Worm (Caenorhabditis elegans) whole organism, mixed stage, embryonic: ENCODE measurements around the gene tat-1.

Source experiments
- M03D4.4 ChIP-seq: sonication (generic microtip); optimal IDR thresholded peaks from 2 replicates; lab custom pipeline; 2017; ENCODE audit warnings: mild to moderate bottlenecking, missing genetic modification characterization, missing compliant biosample characterization
- bed-3 ChIP-seq: fragments of 200-800 bp; sonication (Bioruptor generic); optimal IDR thresholded peaks from 3 replicates; lab custom pipeline; 2018; ENCODE audit warnings: mild to moderate bottlenecking, missing genetic modification characterization, moderate library complexity, missing compliant biosample characterization
- blmp-1 ChIP-seq: fragments of 150-350 bp; optimal IDR thresholded peaks from 2 replicates; lab custom pipeline; 2014; ENCODE audit warnings: missing biosample characterization, missing genetic modification characterization
- ceh-39 ChIP-seq: fragments of 150-350 bp; optimal IDR thresholded peaks from 2 replicates; lab custom pipeline; 2014; ENCODE audit warnings: missing biosample characterization, missing genetic modification characterization
- ceh-43 ChIP-seq: fragments of 200-800 bp; sonication (Bioruptor generic); optimal IDR thresholded peaks from 2 replicates; lab custom pipeline; 2018; ENCODE audit warnings: mild to moderate bottlenecking, missing genetic modification characterization, moderate library complexity, missing compliant biosample characterization
- ceh-83 ChIP-seq: fragments of 200-800 bp; sonication (Bioruptor generic); optimal IDR thresholded peaks from 2 replicates; lab custom pipeline; 2018; ENCODE audit warnings: mild to moderate bottlenecking, missing genetic modification characterization, missing compliant biosample characterization
- ces-1 ChIP-seq: fragments of 150-350 bp; optimal IDR thresholded peaks from 2 replicates; lab custom pipeline; 2014; ENCODE audit warnings: missing biosample characterization, missing genetic modification reagents, missing genetic modification characterization
- cnd-1 ChIP-seq: fragments of 200-800 bp; sonication (Bioruptor generic); optimal IDR thresholded peaks from 2 replicates; lab custom pipeline; 2018; ENCODE audit warnings: mild to moderate bottlenecking, missing genetic modification characterization, missing compliant biosample characterization
- drap-1 ChIP-seq: fragments of 200-800 bp; sonication (Bioruptor generic); optimal IDR thresholded peaks from 3 replicates; lab custom pipeline; 2018; ENCODE audit warnings: mild to moderate bottlenecking, missing genetic modification characterization, missing compliant biosample characterization
- elt-1 ChIP-seq: sonication (generic microtip); optimal IDR thresholded peaks from 2 replicates; lab custom pipeline; 2017; ENCODE audit warnings: missing genetic modification characterization, mild to moderate bottlenecking, missing compliant biosample characterization, antibody characterized with exemption, moderate library complexity, borderline replicate concordance; ENCODE audit not compliant: insufficient read depth
- elt-3 ChIP-seq: fragments of 150-350 bp; optimal IDR thresholded peaks from 2 replicates; lab custom pipeline; 2014; ENCODE audit warnings: missing biosample characterization, missing genetic modification characterization
- flh-1 ChIP-seq: fragments of 200-800 bp; sonication (Bioruptor generic); optimal IDR thresholded peaks from 2 replicates; lab custom pipeline; 2018; ENCODE audit warnings: mild to moderate bottlenecking, missing genetic modification characterization, moderate library complexity, missing compliant biosample characterization
- ham-2 ChIP-seq: fragments of 200-800 bp; sonication (Bioruptor generic); optimal IDR thresholded peaks from 2 replicates; lab custom pipeline; 2018; ENCODE audit warnings: mild to moderate bottlenecking, missing genetic modification characterization, missing compliant biosample characterization
- hlh-1 ChIP-seq: fragments of 150-350 bp; optimal IDR thresholded peaks from 2 replicates; lab custom pipeline; 2014; ENCODE audit warnings: missing biosample characterization, missing genetic modification reagents, missing genetic modification characterization
- lin-13 ChIP-seq: fragments of 150-350 bp; optimal IDR thresholded peaks from 2 replicates; lab custom pipeline; 2014; ENCODE audit warnings: missing biosample characterization, missing genetic modification characterization
- lin-32 ChIP-seq: fragments of 200-800 bp; sonication (Bioruptor generic); optimal IDR thresholded peaks from 2 replicates; lab custom pipeline; 2018; ENCODE audit warnings: mild to moderate bottlenecking, missing genetic modification characterization, missing compliant biosample characterization
- lsy-2 ChIP-seq: fragments of 150-350 bp; optimal IDR thresholded peaks from 2 replicates; lab custom pipeline; 2014; ENCODE audit warnings: missing biosample characterization, missing genetic modification characterization
- mab-5 ChIP-seq: fragments of 150-350 bp; optimal IDR thresholded peaks from 2 replicates; lab custom pipeline; 2014; ENCODE audit warnings: missing biosample characterization, missing genetic modification characterization
- mep-1 ChIP-seq: fragments of 150-350 bp; optimal IDR thresholded peaks from 2 replicates; lab custom pipeline; 2017; ENCODE audit warnings: missing biosample characterization, missing genetic modification reagents, missing genetic modification characterization, inconsistent platforms
- mls-2 ChIP-seq: sonication (generic microtip); optimal IDR thresholded peaks from 2 replicates; lab custom pipeline; 2016; ENCODE audit warnings: mild to moderate bottlenecking, missing genetic modification characterization, moderate library complexity, missing compliant biosample characterization
- nhr-12 ChIP-seq: fragments of 150-350 bp; optimal IDR thresholded peaks from 2 replicates; lab custom pipeline; 2014; ENCODE audit warnings: missing biosample characterization, missing genetic modification characterization
- nhr-2 ChIP-seq: fragments of 150-350 bp; optimal IDR thresholded peaks from 2 replicates; lab custom pipeline; 2014; ENCODE audit warnings: missing biosample characterization, missing genetic modification characterization
- nhr-237 ChIP-seq: fragments of 150-350 bp; optimal IDR thresholded peaks from 2 replicates; lab custom pipeline; 2014; ENCODE audit warnings: missing biosample characterization, missing genetic modification characterization
- nhr-28 ChIP-seq: fragments of 150-350 bp; optimal IDR thresholded peaks from 2 replicates; lab custom pipeline; 2014; ENCODE audit warnings: missing biosample characterization, missing genetic modification characterization
- nhr-76 ChIP-seq: sonication (generic microtip); optimal IDR thresholded peaks from 2 replicates; lab custom pipeline; 2017; ENCODE audit warnings: missing biosample characterization, missing genetic modification characterization
- pha-4 ChIP-seq: fragments of 150-350 bp; optimal IDR thresholded peaks from 2 replicates; lab custom pipeline; 2018; ENCODE audit warnings: missing biosample characterization, missing genetic modification reagents, missing genetic modification characterization
- sem-2 ChIP-seq: fragments of 200-800 bp; sonication (Bioruptor generic); optimal IDR thresholded peaks from 2 replicates; lab custom pipeline; 2018; ENCODE audit warnings: mild to moderate bottlenecking, missing genetic modification characterization, missing compliant biosample characterization
- snpc-4 ChIP-seq: fragments of 150-350 bp; optimal IDR thresholded peaks from 2 replicates; lab custom pipeline; 2014; ENCODE audit warnings: missing biosample characterization, missing genetic modification characterization
- sptf-1 ChIP-seq: sonication (generic microtip); optimal IDR thresholded peaks from 2 replicates; lab custom pipeline; 2017; ENCODE audit warnings: mild to moderate bottlenecking, missing genetic modification characterization, moderate library complexity, missing compliant biosample characterization
- tbx-8 ChIP-seq: fragments of 200-800 bp; sonication (Bioruptor generic); optimal IDR thresholded peaks from 2 replicates; lab custom pipeline; 2018; ENCODE audit warnings: mild to moderate bottlenecking, missing genetic modification characterization, moderate library complexity, missing compliant biosample characterization
- unc-120 ChIP-seq: sonication (generic microtip); optimal IDR thresholded peaks from 2 replicates; lab custom pipeline; 2017; ENCODE audit warnings: missing genetic modification characterization, missing compliant biosample characterization; ENCODE audit not compliant: poor library complexity, severe bottlenecking
- unc-39 ChIP-seq: fragments of 150-350 bp; optimal IDR thresholded peaks from 2 replicates; lab custom pipeline; 2014; ENCODE audit warnings: missing biosample characterization, missing genetic modification characterization
- unc-62 ChIP-seq: fragments of 150-350 bp; optimal IDR thresholded peaks from 2 replicates; lab custom pipeline; 2014; ENCODE audit warnings: missing biosample characterization, missing genetic modification reagents, missing genetic modification characterization
- zip-8 ChIP-seq: fragments of 150-350 bp; optimal IDR thresholded peaks from 2 replicates; lab custom pipeline; 2014; ENCODE audit warnings: missing biosample characterization, missing genetic modification characterization
- ztf-11 ChIP-seq: fragments of 150-350 bp; optimal IDR thresholded peaks from 2 replicates; lab custom pipeline; 2014; ENCODE audit warnings: missing biosample characterization, missing genetic modification characterization

The tat-1 gene

ce11 chrIII:12456801-12457647, 35.5 kb upstream of the tat-1 start, which contains the start of the genes scav-3 and Y49E10.21:
Gene scav-3 (minus strand): TSS chrIII:12456850.
Gene Y49E10.21 (plus strand): TSS chrIII:12457597.
- peak; percentile 10 for TF ChIP-seq mep-1 (tag; lab: Kevin White, UChicago)
- no peak for TF ChIP-seq unc-62

- TF ChIP-seq hlh-1 (tag; lab: Kevin White, UChicago) (no peak), unc-120 (tag; lab: Kevin White, UChicago) (no peak), blmp-1 (no peak), ham-2 (GFP tag; lab: Kevin White, UChicago) (no peak), flh-1 (GFP tag; lab: Kevin White, UChicago) (no peak), snpc-4 (tag; lab: Kevin White, UChicago) (no peak), bed-3 (no peak), mab-5 (tag; lab: Kevin White, UChicago) (no peak), M03D4.4 (tag; lab: Kevin White, UChicago) (no peak)
These were observed 34.3 kb upstream of the tat-1 start for ce11 chrIII:12455651-12456420.

- TF ChIP-seq drap-1, result no peak
These were observed 32.3 kb upstream of the tat-1 start for ce11 chrIII:12453785-12454184.

- TF ChIP-seq pha-4 (tag; lab: Kevin White, UChicago) (no peak), snpc-4 (tag; lab: Kevin White, UChicago) (no peak), ceh-39 (tag; lab: Kevin White, UChicago) (no peak), drap-1 (no peak), mep-1 (tag; lab: Kevin White, UChicago) (peak; percentile 78), nhr-237 (tag; lab: Kevin White, UChicago) (peak; percentile 15), flh-1 (GFP tag; lab: Kevin White, UChicago) (no peak), unc-120 (tag; lab: Kevin White, UChicago) (no peak), hlh-1 (tag; lab: Kevin White, UChicago) (peak; percentile 9), ceh-83 (GFP tag; lab: Kevin White, UChicago) (no peak), nhr-28 (tag; lab: Kevin White, UChicago) (no peak), blmp-1 (no peak), lin-32 (GFP tag; lab: Kevin White, UChicago) (no peak), cnd-1 (tag; lab: Kevin White, UChicago) (no peak), zip-8 (tag; lab: Kevin White, UChicago) (no peak), ham-2 (GFP tag; lab: Kevin White, UChicago) (no peak), lin-13 (peak; percentile 48), sem-2 (GFP tag; lab: Kevin White, UChicago) (no peak), ceh-43 (GFP tag; lab: Kevin White, UChicago) (no peak), tbx-8 (GFP tag; lab: Kevin White, UChicago) (no peak), ztf-11 (no peak), unc-39 (no peak), ces-1 (GFP tag; lab: Kevin White, UChicago) (peak; percentile 47), bed-3 (no peak), nhr-76 (tag; lab: Kevin White, UChicago) (no peak), sptf-1 (tag; lab: Kevin White, UChicago) (peak; percentile 44), mab-5 (tag; lab: Kevin White, UChicago) (no peak), nhr-2 (tag; lab: Kevin White, UChicago) (no peak), mls-2 (tag; lab: Kevin White, UChicago) (peak; percentile 61), nhr-12 (tag; lab: Kevin White, UChicago) (no peak), M03D4.4 (tag; lab: Kevin White, UChicago) (no peak), lsy-2 (peak; percentile 71), elt-3 (tag; lab: Kevin White, UChicago) (no peak), unc-62 (no peak), elt-1 (tag; lab: Kevin White, UChicago) (no peak)
- TF ChIP-seq, all 35 proteins: peak for 8
These were observed 31.8 kb upstream of the tat-1 start, which contains the start of gene ani-1 for ce11 chrIII:12453315-12453714. Gene ani-1 (minus strand): TSS chrIII:12453375.
